Fruit fly (Drosophila melanogaster): Measurements from ENCODE around the gene Srp72.

The Srp72 gene

dm6 chr3R:20587630-20588479 is 656 bp upstream of the Srp72 start, which contains the start of gene Septin2 (continued):
- peak; percentile 76 for TF ChIP-seq CG12391 (tag; optimal IDR thresholded peaks at IDR 0.05)
- peak; percentile 58; the same call in 1 of the 2 replicates for TF ChIP-seq Ada2b (GFP tag; IDR thresholded peaks at IDR 0.05)
- peak; percentile 6 for TF ChIP-seq Bteb2 (GFP tag; optimal IDR thresholded peaks at IDR 0.05)
- peak; percentile 59; the same call in 1 of the 2 replicates for TF ChIP-seq Nf-YA (GFP tag; IDR thresholded peaks at IDR 0.05)
- peak; percentile 59 for TF ChIP-seq CG14441 (GFP tag; IDR thresholded peaks at IDR 0.05)
- 0 out of 3 replicates have a peak, but pooled peaks have one; percentile 46 for TF ChIP-seq CG2199 (GFP tag; IDR thresholded peaks at IDR 0.05)
- TF ChIP-seq dmrt99B (tag; optimal IDR thresholded peaks at IDR 0.05): peak; percentile 91
- TF ChIP-seq ranshi (GFP tag; IDR thresholded peaks at IDR 0.05): peak; percentile 47; the same call in 1 of the 2 replicates
- no peak for TF ChIP-seq CG6765 (GFP tag; optimal IDR thresholded peaks at IDR 0.05)
- TF ChIP-seq CG6272 (GFP tag; IDR thresholded peaks at IDR 0.05): peak; percentile 51; the same call in 1 of the 2 replicates
- no peak for TF ChIP-seq Dfd (GFP tag; optimal IDR thresholded peaks at IDR 0.05)
- peak; percentile 70 for TF ChIP-seq Lhr (GFP tag; optimal IDR thresholded peaks at IDR 0.05)
- peak; percentile 76 for TF ChIP-seq bab2 (GFP tag; optimal IDR thresholded peaks at IDR 0.05)
- no peak for TF ChIP-seq aop (GFP tag; IDR thresholded peaks at IDR 0.05)
- peak; percentile 9 for TF ChIP-seq Sry-δ (GFP tag; optimal IDR thresholded peaks at IDR 0.05)
- peak; percentile 59 for TF ChIP-seq CG14667 (GFP tag; IDR thresholded peaks at IDR 0.05)
- no peak for TF ChIP-seq ash1 (GFP tag; optimal IDR thresholded peaks at IDR 0.05)
- TF ChIP-seq cad (GFP tag; optimal IDR thresholded peaks at IDR 0.05): no peak
- TF ChIP-seq Sry-β (GFP tag; optimal IDR thresholded peaks at IDR 0.05): peak; percentile 36
- no peak for TF ChIP-seq CG15479 (GFP tag; optimal IDR thresholded peaks at IDR 0.05)
- TF ChIP-seq Myb (GFP tag; optimal IDR thresholded peaks at IDR 0.05): peak; percentile 17
- 0 out of 2 replicates have a peak, but pooled peaks have one; percentile 8 for TF ChIP-seq crol (GFP tag; IDR thresholded peaks at IDR 0.05)
- peak; percentile 66 for TF ChIP-seq lilli (GFP tag; optimal IDR thresholded peaks at IDR 0.05)
- peak; percentile 84 for TF ChIP-seq CG2712 (tag; optimal IDR thresholded peaks at IDR 0.05)
- TF ChIP-seq btn (GFP tag; optimal IDR thresholded peaks at IDR 0.05): peak; percentile 56
- peak; percentile 28 for TF ChIP-seq en (GFP tag; optimal IDR thresholded peaks at IDR 0.05)
- no peak for TF ChIP-seq CG3995 (GFP tag; optimal IDR thresholded peaks at IDR 0.05)
- no peak for TF ChIP-seq CG11085 (GFP tag; IDR thresholded peaks at IDR 0.05)
- peak; percentile 86 for TF ChIP-seq ATbp (GFP tag; optimal IDR thresholded peaks at IDR 0.05)
- TF ChIP-seq CG10209 (GFP tag; optimal IDR thresholded peaks at IDR 0.05): peak; percentile 83
- no peak for TF ChIP-seq CG1832 (GFP tag; optimal IDR thresholded peaks at IDR 0.05)
- peak; percentile 70 for TF ChIP-seq ewg (GFP tag; optimal IDR thresholded peaks at IDR 0.05)
- peak; percentile 42; the same call in 1 of the 3 replicates for TF ChIP-seq CG11456 (GFP tag; IDR thresholded peaks at IDR 0.05)
- peak; percentile 75 for TF ChIP-seq CG5180 (GFP tag; optimal IDR thresholded peaks at IDR 0.05)
- peak; percentile 68 for TF ChIP-seq CG1647 (GFP tag; optimal IDR thresholded peaks at IDR 0.05)
- TF ChIP-seq Dip3 (GFP tag; optimal IDR thresholded peaks at IDR 0.05): peak; percentile 14
- 0 out of 3 replicates have a peak, but pooled peaks have one; percentile 14 for TF ChIP-seq CG11560 (tag; IDR thresholded peaks at IDR 0.05)
- peak; percentile 75 for TF ChIP-seq Xrp1 (GFP tag; IDR thresholded peaks at IDR 0.05)
- TF ChIP-seq CG11696 (GFP tag; IDR thresholded peaks at IDR 0.05): peak; percentile 94
- TF ChIP-seq CG4707 (GFP tag; optimal IDR thresholded peaks at IDR 0.05): peak; percentile 35
- TF ChIP-seq CG11247 (GFP tag; IDR thresholded peaks at IDR 0.05): no peak
- peak in 1 of 2 experiments; percentile 62 for TF ChIP-seq Hr78 (GFP tag; optimal IDR thresholded peaks at IDR 0.05)
- TF ChIP-seq TFAM (GFP tag; optimal IDR thresholded peaks at IDR 0.05): peak; percentile 22
- TF ChIP-seq CG11695 (GFP tag; IDR thresholded peaks at IDR 0.05): peak; percentile 82
- no peak for TF ChIP-seq hb (GFP tag; IDR thresholded peaks at IDR 0.05; ENCODE audit: partially characterized antibody)
- peak; percentile 85 for TF ChIP-seq odd (GFP tag; optimal IDR thresholded peaks at IDR 0.05)
- TF ChIP-seq sob (GFP tag; IDR thresholded peaks at IDR 0.05): no peak
- no peak for TF ChIP-seq dan (GFP tag; IDR thresholded peaks at IDR 0.05)
- TF ChIP-seq CG18011 (GFP tag; optimal IDR thresholded peaks at IDR 0.05): peak; percentile 31
